Worm (Caenorhabditis elegans) whole organism, L4 larva: ENCODE data around the gene C03A3.2.
A peak's percentile ranks its signal among the peaks of the same experiment; 100 is the strongest.

Experiments
- F44E2.7 ChIP-seq: fragments of 200-800 bp; sonication (Bioruptor generic); IDR thresholded peaks from 2 replicates; pipeline ENCODE4 v2.1.2; 2022; ENCODE audit warnings: missing genetic modification characterization, missing compliant biosample characterization
- F49E8.2 ChIP-seq: sonication (generic microtip); optimal IDR thresholded peaks from 2 replicates; lab custom pipeline; 2016; ENCODE audit warnings: missing compliant biosample characterization, mild to moderate bottlenecking, missing genetic modification characterization, borderline replicate concordance
- T20F7.1 ChIP-seq: fragments of 200-800 bp; sonication (Bioruptor generic); optimal IDR thresholded peaks from 2 replicates; lab custom pipeline; 2018; ENCODE audit warnings: mild to moderate bottlenecking, missing genetic modification characterization, missing compliant biosample characterization
- T26A8.4 ChIP-seq: fragments of 200-800 bp; sonication (Bioruptor generic); IDR thresholded peaks from 2 replicates; pipeline ENCODE4 v1.3.6; 2022; ENCODE audit warnings: missing genetic modification characterization, missing compliant biosample characterization
- Y48G9A.11 ChIP-seq: fragments of 200-800 bp; sonication (Bioruptor generic); IDR thresholded peaks from 2 replicates; pipeline ENCODE4 v1.3.6; 2022; ENCODE audit warnings: missing genetic modification reagents, missing genetic modification characterization, missing compliant biosample characterization
- Y5F2A.4 ChIP-seq: fragments of 200-800 bp; sonication (Bioruptor generic); optimal IDR thresholded peaks from 2 replicates; lab custom pipeline; 2018; ENCODE audit warnings: mild to moderate bottlenecking, missing genetic modification characterization, missing compliant biosample characterization
- ZK337.2 ChIP-seq: fragments of 200-800 bp; sonication (Bioruptor generic); IDR thresholded peaks from 2 replicates; pipeline ENCODE4 v1.3.6; 2022; ENCODE audit warnings: missing genetic modification reagents, missing genetic modification characterization, missing compliant biosample characterization
- ZK546.5 ChIP-seq, 2 experiments: sonication (generic microtip); optimal IDR thresholded peaks; 2 replicates each; lab custom pipeline; 2017; ENCODE audit warnings: missing biosample characterization in 2 of 2, missing genetic modification characterization in 2 of 2
- aha-1 ChIP-seq: fragments of 150-350 bp; peaks from one replicate; lab custom pipeline; 2014; ENCODE audit warnings: missing biosample characterization, missing genetic modification characterization
- aly-2 ChIP-seq: sonication (generic microtip); optimal IDR thresholded peaks from 2 replicates; lab custom pipeline; 2018; ENCODE audit warnings: missing biosample characterization, missing genetic modification characterization
- attf-4 ChIP-seq: sonication (generic microtip); optimal IDR thresholded peaks from 3 replicates; lab custom pipeline; 2017; ENCODE audit warnings: missing biosample characterization, missing genetic modification characterization
- ceh-28 ChIP-seq: fragments of 150-350 bp; optimal IDR thresholded peaks from 2 replicates; lab custom pipeline; 2014; ENCODE audit warnings: missing biosample characterization, missing genetic modification reagents, missing genetic modification characterization
- ceh-32 ChIP-seq: sonication (generic microtip); optimal IDR thresholded peaks from 2 replicates; lab custom pipeline; 2016; ENCODE audit warnings: mild to moderate bottlenecking, missing genetic modification characterization, missing compliant biosample characterization; ENCODE audit not compliant: poor library complexity
- ceh-44 ChIP-seq: fragments of 200-800 bp; sonication (Bioruptor generic); IDR thresholded peaks from 2 replicates; pipeline ENCODE4 v1.3.6; 2022; ENCODE audit warnings: missing genetic modification reagents, missing genetic modification characterization, missing compliant biosample characterization
- ces-1 ChIP-seq: fragments of 150-350 bp; sonication (generic microtip); optimal IDR thresholded peaks from 4 replicates; lab custom pipeline; 2014; ENCODE audit warnings: missing biosample characterization, missing genetic modification reagents, missing genetic modification characterization
- dmd-6 ChIP-seq: fragments of 200-800 bp; sonication (Bioruptor generic); IDR thresholded peaks from 2 replicates; pipeline ENCODE4 v1.3.6; 2022; ENCODE audit warnings: missing genetic modification reagents, missing genetic modification characterization, missing compliant biosample characterization
- dmd-8 ChIP-seq: fragments of 200-800 bp; sonication (Bioruptor generic); IDR thresholded peaks from 2 replicates; pipeline ENCODE4 v1.3.6; 2022; ENCODE audit warnings: missing genetic modification characterization, missing compliant biosample characterization
- egl-43 ChIP-seq: fragments of 200-800 bp; sonication (Bioruptor generic); IDR thresholded peaks from 2 replicates; pipeline ENCODE4 v1.3.6; 2022; ENCODE audit warnings: missing genetic modification reagents, missing genetic modification characterization, missing compliant biosample characterization
- lim-7 ChIP-seq: fragments of 200-800 bp; sonication (Bioruptor generic); IDR thresholded peaks from 2 replicates; pipeline ENCODE4 v1.3.6; 2022; ENCODE audit warnings: missing genetic modification characterization, missing compliant biosample characterization
- lin-13 ChIP-seq: fragments of 150-350 bp; optimal IDR thresholded peaks from 2 replicates; lab custom pipeline; 2014; ENCODE audit warnings: missing biosample characterization, missing genetic modification reagents, missing genetic modification characterization
- lin-15B ChIP-seq: fragments of 150-350 bp; sonication (generic microtip); optimal IDR thresholded peaks from 3 replicates; lab custom pipeline; 2014; ENCODE audit warnings: missing biosample characterization, missing genetic modification characterization
- lin-39 ChIP-seq: fragments of 150-350 bp; optimal IDR thresholded peaks from 2 replicates; lab custom pipeline; 2014; ENCODE audit warnings: missing biosample characterization, missing genetic modification reagents, missing genetic modification characterization
- lir-3 ChIP-seq: sonication (generic microtip); optimal IDR thresholded peaks from 2 replicates; lab custom pipeline; 2016; ENCODE audit warnings: mild to moderate bottlenecking, missing genetic modification characterization, missing compliant biosample characterization
- mep-1 ChIP-seq: fragments of 150-350 bp; sonication (generic microtip); optimal IDR thresholded peaks from 3 replicates; lab custom pipeline; 2014; ENCODE audit warnings: missing biosample characterization, missing genetic modification characterization
- mes-2 ChIP-seq: sonication (generic microtip); optimal IDR thresholded peaks from 2 replicates; lab custom pipeline; 2016; ENCODE audit warnings: missing genotype, mild to moderate bottlenecking, missing genetic modification characterization, missing compliant biosample characterization; ENCODE audit not compliant: poor library complexity, severe bottlenecking
- mxl-2 ChIP-seq: fragments of 200-800 bp; sonication (Bioruptor generic); conservative IDR thresholded peaks from 2 replicates; pipeline ENCODE4 v1.3.6; 2022; ENCODE audit warnings: missing genetic modification reagents, missing genetic modification characterization, missing compliant biosample characterization
- nhr-10 ChIP-seq: fragments of 150-350 bp; optimal IDR thresholded peaks from 2 replicates; lab custom pipeline; 2014; ENCODE audit warnings: missing biosample characterization, missing genetic modification characterization
- nhr-11 ChIP-seq: fragments of 150-350 bp; optimal IDR thresholded peaks from 2 replicates; lab custom pipeline; 2014; ENCODE audit warnings: missing biosample characterization, missing genetic modification characterization
- nhr-25 ChIP-seq: sonication (generic microtip); optimal IDR thresholded peaks from 2 replicates; lab custom pipeline; 2017; ENCODE audit warnings: missing genetic modification characterization, mild to moderate bottlenecking, missing compliant biosample characterization, antibody characterized with exemption, moderate library complexity, borderline replicate concordance; ENCODE audit not compliant: insufficient read depth
- nhr-42 ChIP-seq: fragments of 200-800 bp; sonication (Bioruptor generic); IDR thresholded peaks from 2 replicates; pipeline ENCODE4 v1.3.6; 2022; ENCODE audit warnings: missing genetic modification characterization, missing compliant biosample characterization
- nhr-6 ChIP-seq: fragments of 150-350 bp; optimal IDR thresholded peaks from 2 replicates; lab custom pipeline; 2014; ENCODE audit warnings: missing biosample characterization, missing genetic modification characterization
- snpc-1.2 ChIP-seq: fragments of 200-800 bp; sonication (Bioruptor generic); IDR thresholded peaks from 2 replicates; pipeline ENCODE4 v1.3.6; 2022; ENCODE audit warnings: missing genetic modification reagents, missing genetic modification characterization, missing compliant biosample characterization
- spr-3 ChIP-seq: fragments of 200-800 bp; sonication (Bioruptor generic); optimal IDR thresholded peaks from 2 replicates; lab custom pipeline; 2018; ENCODE audit warnings: mild to moderate bottlenecking, missing genetic modification characterization, missing compliant biosample characterization
- unc-130 ChIP-seq: sonication (generic microtip); optimal IDR thresholded peaks from 2 replicates; lab custom pipeline; 2016; ENCODE audit warnings: missing genetic modification reagents, missing genetic modification characterization, missing compliant biosample characterization
- zag-1 ChIP-seq: fragments of 150-350 bp; optimal IDR thresholded peaks from 2 replicates; lab custom pipeline; 2014; ENCODE audit warnings: missing biosample characterization, missing genetic modification characterization
- zfp-2 ChIP-seq: sonication (generic microtip); optimal IDR thresholded peaks from 2 replicates; lab custom pipeline; 2016; ENCODE audit warnings: mild to moderate bottlenecking, missing genetic modification characterization, missing compliant biosample characterization

The C03A3.2 gene

DNA sequence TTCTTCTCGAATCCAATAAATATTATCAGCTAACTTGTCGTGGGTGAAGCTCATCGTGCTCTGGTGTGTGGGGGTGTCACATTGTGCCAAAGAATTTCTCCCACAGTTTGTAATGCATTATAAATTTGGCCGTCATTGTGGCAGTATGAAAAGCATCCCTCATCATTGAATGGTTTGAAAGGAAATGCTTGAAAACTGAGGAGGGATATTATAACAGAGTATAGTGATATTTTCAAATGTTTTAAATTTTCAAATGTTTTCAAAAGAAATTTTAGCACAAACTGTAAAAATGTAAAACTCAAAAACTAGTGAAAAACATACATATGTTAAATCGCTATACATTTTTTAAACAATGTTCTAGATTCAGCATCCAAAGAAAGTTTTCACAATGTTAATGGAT, 6.3 kb downstream of the C03A3.2 start, which contains the start of gene C03A3.3:
TSS of gene C03A3.3 (minus strand) at position 101 of the 400 bp plus-strand sequence.
- TF ChIP-seq egl-43 (GFP tag; lab: Robert Waterston, UW) (no peak), nhr-25 (no peak), snpc-1.2 (GFP tag; lab: Robert Waterston, UW) (no peak), T20F7.1 (GFP tag; lab: Kevin White, UChicago) (no peak), dmd-6 (GFP tag; lab: Robert Waterston, UW) (no peak), nhr-42 (no peak), nhr-10 (tag; lab: Kevin White, UChicago) (no peak), F44E2.7 (GFP tag; lab: Robert Waterston, UW) (no peak), nhr-11 (tag; lab: Kevin White, UChicago) (no peak), F49E8.2 (no peak), lin-39 (tag; lab: Kevin White, UChicago) (no peak), mep-1 (tag; lab: Kevin White, UChicago) (no peak), lin-13 (no peak), zfp-2 (tag; lab: Kevin White, UChicago) (no peak), aly-2 (tag; lab: Kevin White, UChicago) (no peak)

DNA sequence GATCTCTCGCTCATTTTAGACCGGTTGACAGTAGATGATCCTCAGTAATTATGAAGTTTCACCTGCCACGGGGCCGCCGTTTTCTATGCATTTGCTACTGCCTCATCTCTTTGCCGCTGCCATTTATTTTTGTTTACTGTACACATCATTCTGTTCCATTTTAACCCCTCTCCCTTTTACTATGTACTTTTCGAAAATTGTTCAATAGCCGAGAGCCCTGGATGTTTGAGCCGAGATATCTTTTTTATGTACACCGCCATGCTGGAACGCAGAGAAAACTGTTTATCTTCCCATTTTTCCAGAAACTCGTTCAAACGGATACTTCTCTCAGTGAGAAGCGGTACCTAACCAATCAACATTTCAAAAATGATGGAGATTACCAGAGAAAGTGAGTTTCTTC, 8.2 kb downstream of the C03A3.2 start, which contains the start of gene ifa-1:
TSS of gene ifa-1 (plus strand) at position 301 of the 400 bp plus-strand sequence.
- TF ChIP-seq unc-130 (GFP tag; lab: Kevin White, UChicago) = no peak
- no peak for TF ChIP-seq nhr-6 (tag; lab: Kevin White, UChicago)
- no peak for TF ChIP-seq attf-4 (tag; lab: Kevin White, UChicago)
- no peak for TF ChIP-seq mes-2
- no peak for TF ChIP-seq ceh-28
- TF ChIP-seq lir-3 (tag; lab: Kevin White, UChicago) = no peak
- no peak for TF ChIP-seq ceh-44 (GFP tag; lab: Robert Waterston, UW)

DNA sequence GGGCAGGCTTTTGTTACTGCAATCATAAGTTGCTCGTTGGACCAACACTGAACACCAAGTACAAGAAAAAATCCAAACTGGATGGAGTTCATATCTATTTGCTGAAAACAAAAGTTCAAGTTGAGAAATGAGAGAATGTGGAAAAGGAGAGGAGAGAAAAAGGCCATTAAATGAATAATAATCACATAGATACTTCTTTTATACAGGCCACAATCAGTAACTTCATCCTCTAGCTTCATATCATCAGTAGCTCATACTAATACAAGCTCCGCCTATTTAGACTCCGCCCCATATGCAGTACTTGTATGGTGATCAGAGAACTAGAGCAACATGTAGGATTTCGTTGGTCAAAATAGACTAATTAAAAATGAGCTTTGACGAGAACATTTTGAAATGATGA, 16.6 kb downstream of the C03A3.2 start, which contains the start of gene F38B2.2:
TSS of gene F38B2.2 (minus strand) at position 101 of the 400 bp plus-strand sequence.
- TF ChIP-seq ZK546.5 (tag; optimal IDR thresholded peaks at IDR 0.05; lab: Kevin White, UChicago) (no peak), egl-43 (GFP tag; lab: Robert Waterston, UW) (no peak), dmd-8 (no peak), ceh-44 (GFP tag; lab: Robert Waterston, UW) (no peak), Y5F2A.4 (no peak), nhr-10 (tag; lab: Kevin White, UChicago) (no peak), ces-1 (no peak), ZK337.2 (no peak), Y48G9A.11 (GFP tag; lab: Robert Waterston, UW) (no peak), ceh-32 (tag; lab: Kevin White, UChicago) (no peak), T26A8.4 (no peak), spr-3 (no peak), lim-7 (no peak), lin-13 (no peak), lin-15B (tag; lab: Kevin White, UChicago) (no peak), mxl-2 (no peak)
- TF ChIP-seq, all 104 proteins: peak for 0

DNA sequence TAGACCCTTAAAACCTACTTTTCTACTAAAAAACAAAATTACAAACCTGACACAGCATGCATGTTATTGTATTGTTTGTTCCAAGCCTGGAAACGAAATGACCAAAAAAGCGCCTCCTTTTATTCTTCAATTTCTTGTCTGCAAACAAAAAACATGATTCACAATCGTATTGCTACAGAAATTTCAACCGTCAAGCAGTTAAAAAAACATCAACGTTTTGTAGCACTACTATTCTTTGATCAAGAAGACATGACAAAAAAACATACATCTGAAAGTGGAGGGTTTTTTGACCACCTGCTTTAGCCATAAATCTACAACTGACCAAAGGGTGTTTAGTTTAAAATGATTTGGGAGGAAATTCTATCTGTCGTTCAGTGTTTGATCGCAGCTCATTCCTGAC, 18.5 kb downstream of the C03A3.2 start, which contains the start of gene F38B2.6:
TSS of gene F38B2.6 (minus strand) at position 101 of the 400 bp plus-strand sequence.
- TF ChIP-seq aha-1 = peak; percentile 26
- TF ChIP-seq zag-1 (tag; lab: Kevin White, UChicago) = no peak
- TF ChIP-seq, all 104 proteins: peak for 1
